Worm (Caenorhabditis elegans) whole organism, L1 larva: Measurements from ENCODE around the gene cnc-9.

Experiments used
- fkh-10 ChIP-seq: sonication (generic microtip); optimal IDR thresholded peaks from 2 replicates; lab custom pipeline; 2017; ENCODE audit warnings: missing biosample characterization, missing genetic modification reagents, missing genetic modification characterization
- nhr-12 ChIP-seq: sonication (generic microtip); optimal IDR thresholded peaks from 2 replicates; lab custom pipeline; 2017; ENCODE audit warnings: missing biosample characterization, missing genetic modification characterization
- nhr-28 ChIP-seq: fragments of 150-350 bp; optimal IDR thresholded peaks from 2 replicates; lab custom pipeline; 2014; ENCODE audit warnings: missing biosample characterization, missing genetic modification characterization
- nhr-76 ChIP-seq: sonication (generic microtip); optimal IDR thresholded peaks from 2 replicates; lab custom pipeline; 2017; ENCODE audit warnings: missing biosample characterization, missing genetic modification characterization
- rnt-1 ChIP-seq: sonication (generic microtip); optimal IDR thresholded peaks from 2 replicates; lab custom pipeline; 2016; ENCODE audit warnings: mild to moderate bottlenecking, missing genetic modification characterization, moderate library complexity, missing compliant biosample characterization
- unc-62 ChIP-seq: fragments of 150-350 bp; optimal IDR thresholded peaks from 2 replicates; lab custom pipeline; 2014; ENCODE audit warnings: missing biosample characterization, missing genetic modification reagents, missing genetic modification characterization
- unc-86 ChIP-seq: sonication (generic microtip); optimal IDR thresholded peaks from 2 replicates; lab custom pipeline; 2016; ENCODE audit warnings: missing genetic modification characterization, missing compliant biosample characterization
- zag-1 ChIP-seq: fragments of 150-350 bp; optimal IDR thresholded peaks from 2 replicates; lab custom pipeline; 2014; ENCODE audit warnings: missing biosample characterization, missing genetic modification characterization

DNA sequence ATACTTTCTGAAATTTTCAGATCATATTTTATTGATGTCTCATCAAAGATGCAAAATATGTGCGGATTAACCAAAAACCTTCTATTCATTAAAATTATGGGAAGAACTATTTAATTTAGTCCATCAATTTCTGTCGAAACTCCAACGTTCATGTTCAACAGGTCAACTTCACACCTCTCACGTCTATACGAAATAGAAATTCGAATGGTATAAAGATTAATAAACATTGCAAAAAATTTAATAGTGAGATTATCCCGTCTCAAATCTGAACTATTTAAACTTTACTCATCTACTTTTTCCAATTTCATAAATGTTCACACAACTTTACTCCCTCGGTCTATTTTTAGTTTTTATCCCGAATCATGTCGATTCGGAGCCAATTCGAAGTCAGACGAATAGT, 9.6 kb upstream of the cnc-9 start, which contains the start of gene R13D7.2:
- TF ChIP-seq unc-62 (GFP tag; lab: Kevin White, UChicago) = no peak
- no peak for TF ChIP-seq nhr-76
- no peak for TF ChIP-seq zag-1 (tag; lab: Kevin White, UChicago)
- TF ChIP-seq nhr-28 (tag; lab: Kevin White, UChicago) = no peak
- no peak for TF ChIP-seq rnt-1
- TF ChIP-seq unc-86 (tag; lab: Kevin White, UChicago) = no peak
- no peak for TF ChIP-seq nhr-12 (tag; lab: Kevin White, UChicago)
- TF ChIP-seq fkh-10 (GFP tag; lab: Kevin White, UChicago) = no peak
